Worm (Caenorhabditis elegans) whole organism, L4 larva: ENCODE data around the gene F14F7.4.

Experiments used
- T26A8.4 ChIP-seq: fragments of 200-800 bp; sonication (Bioruptor generic); IDR thresholded peaks from 2 replicates; pipeline ENCODE4 v1.3.6; 2022; ENCODE audit warnings: missing genetic modification characterization, missing compliant biosample characterization
- Y105C5A.15 ChIP-seq: fragments of 200-800 bp; sonication (Bioruptor generic); IDR thresholded peaks from 2 replicates; pipeline ENCODE4 v1.3.6; 2022; ENCODE audit warnings: missing genetic modification characterization, missing compliant biosample characterization
- Y48G9A.11 ChIP-seq: fragments of 200-800 bp; sonication (Bioruptor generic); IDR thresholded peaks from 2 replicates; pipeline ENCODE4 v1.3.6; 2022; ENCODE audit warnings: missing genetic modification reagents, missing genetic modification characterization, missing compliant biosample characterization
- ZK546.5 ChIP-seq, 2 experiments: sonication (generic microtip); optimal IDR thresholded peaks; 2 replicates each; lab custom pipeline; 2017; ENCODE audit warnings: missing biosample characterization in 2 of 2, missing genetic modification characterization in 2 of 2
- aly-2 ChIP-seq: sonication (generic microtip); optimal IDR thresholded peaks from 2 replicates; lab custom pipeline; 2018; ENCODE audit warnings: missing biosample characterization, missing genetic modification characterization
- ama-1 ChIP-seq: fragments of 150-350 bp; optimal IDR thresholded peaks from 2 replicates; lab custom pipeline; 2014; ENCODE audit warnings: inconsistent platforms, mixed read lengths
- arid-1 ChIP-seq: fragments of 200-800 bp; sonication (Bioruptor generic); conservative IDR thresholded peaks from 2 replicates; pipeline ENCODE4 v1.3.6; 2022; ENCODE audit warnings: missing genetic modification reagents, missing genetic modification characterization, missing compliant biosample characterization
- ceh-20 ChIP-seq: fragments of 200-800 bp; sonication (Bioruptor generic); IDR thresholded peaks from 2 replicates; pipeline ENCODE4 v1.3.6; 2022; ENCODE audit warnings: missing genetic modification reagents, missing genetic modification characterization, missing compliant biosample characterization
- ceh-28 ChIP-seq: fragments of 150-350 bp; optimal IDR thresholded peaks from 2 replicates; lab custom pipeline; 2014; ENCODE audit warnings: missing biosample characterization, missing genetic modification reagents, missing genetic modification characterization
- ceh-32 ChIP-seq: sonication (generic microtip); optimal IDR thresholded peaks from 2 replicates; lab custom pipeline; 2016; ENCODE audit warnings: mild to moderate bottlenecking, missing genetic modification characterization, missing compliant biosample characterization; ENCODE audit not compliant: poor library complexity
- ceh-44 ChIP-seq: fragments of 200-800 bp; sonication (Bioruptor generic); IDR thresholded peaks from 2 replicates; pipeline ENCODE4 v1.3.6; 2022; ENCODE audit warnings: missing genetic modification reagents, missing genetic modification characterization, missing compliant biosample characterization
- daf-8 ChIP-seq: fragments of 200-800 bp; sonication (Bioruptor generic); IDR thresholded peaks from 2 replicates; pipeline ENCODE4 v1.3.6; 2022; ENCODE audit warnings: missing genetic modification characterization, missing compliant biosample characterization
- dmd-6 ChIP-seq: fragments of 200-800 bp; sonication (Bioruptor generic); IDR thresholded peaks from 2 replicates; pipeline ENCODE4 v1.3.6; 2022; ENCODE audit warnings: missing genetic modification reagents, missing genetic modification characterization, missing compliant biosample characterization
- duxl-1 ChIP-seq: sonication (generic microtip); optimal IDR thresholded peaks from 2 replicates; lab custom pipeline; 2016; ENCODE audit warnings: mild to moderate bottlenecking, missing genetic modification characterization, moderate library complexity, missing compliant biosample characterization; ENCODE audit not compliant: poor library complexity
- dve-1 ChIP-seq: sonication (generic microtip); optimal IDR thresholded peaks from 2 replicates; lab custom pipeline; 2017; ENCODE audit warnings: antibody characterized with exemption, mild to moderate bottlenecking, missing genetic modification characterization, missing compliant biosample characterization; ENCODE audit not compliant: insufficient read depth
- egl-27 ChIP-seq: sonication (generic microtip); optimal IDR thresholded peaks from 3 replicates; lab custom pipeline; 2017; ENCODE audit warnings: missing biosample characterization, missing genetic modification reagents, missing genetic modification characterization
- fkh-10 ChIP-seq: fragments of 150-350 bp; optimal IDR thresholded peaks from 2 replicates; lab custom pipeline; 2014; ENCODE audit warnings: missing biosample characterization, missing genetic modification reagents, missing genetic modification characterization
- hif-1 ChIP-seq, 2 experiments: sonication (generic microtip); optimal IDR thresholded peaks; 2 replicates each; lab custom pipeline; 2016 to 2017; ENCODE audit warnings: missing compliant biosample characterization in 2 of 2, missing genetic modification characterization in 2 of 2, missing genetic modification reagents in 2 of 2, missing genotype in 2 of 2, mild to moderate bottlenecking in 1 of 2
- hlh-30 ChIP-seq: sonication (generic microtip); optimal IDR thresholded peaks from 2 replicates; lab custom pipeline; 2017; ENCODE audit warnings: antibody characterized with exemption, mild to moderate bottlenecking, missing genetic modification characterization, missing compliant biosample characterization; ENCODE audit not compliant: insufficient read depth
- jun-1 ChIP-seq: fragments of 150-350 bp; optimal IDR thresholded peaks from 2 replicates; lab custom pipeline; 2014; ENCODE audit warnings: missing biosample characterization, missing genetic modification reagents, missing genetic modification characterization
- lin-1 ChIP-seq: fragments of 200-800 bp; sonication (Bioruptor generic); IDR thresholded peaks from 2 replicates; pipeline ENCODE4 v1.3.6; 2022; ENCODE audit warnings: missing genetic modification reagents, missing genetic modification characterization, missing compliant biosample characterization
- lin-13 ChIP-seq: fragments of 150-350 bp; optimal IDR thresholded peaks from 2 replicates; lab custom pipeline; 2014; ENCODE audit warnings: missing biosample characterization, missing genetic modification reagents, missing genetic modification characterization
- lin-15B ChIP-seq: fragments of 150-350 bp; sonication (generic microtip); optimal IDR thresholded peaks from 3 replicates; lab custom pipeline; 2014; ENCODE audit warnings: missing biosample characterization, missing genetic modification characterization
- lin-29 ChIP-seq: fragments of 200-800 bp; sonication (Bioruptor generic); IDR thresholded peaks from 2 replicates; pipeline ENCODE4 v1.3.6; 2022; ENCODE audit warnings: missing genetic modification reagents, missing genetic modification characterization, missing compliant biosample characterization
- lin-38 ChIP-seq: fragments of 200-800 bp; sonication (Bioruptor generic); IDR thresholded peaks from 2 replicates; pipeline ENCODE4 v1.3.6; 2022; ENCODE audit warnings: missing genetic modification reagents, missing genetic modification characterization, missing compliant biosample characterization
- lin-39 ChIP-seq: fragments of 150-350 bp; optimal IDR thresholded peaks from 2 replicates; lab custom pipeline; 2014; ENCODE audit warnings: missing biosample characterization, missing genetic modification reagents, missing genetic modification characterization
- lsy-2 ChIP-seq, 2 experiments: fragments of 150-350 bp in 1 of 2; sonication (generic microtip) in 1 of 2; optimal IDR thresholded peaks; 2 replicates each; lab custom pipeline; 2014 to 2017; ENCODE audit warnings: missing biosample characterization in 2 of 2, missing genetic modification characterization in 2 of 2
- madf-5 ChIP-seq, 2 experiments: fragments of 200-800 bp; sonication (Bioruptor generic); IDR thresholded peaks; 2 replicates each; pipeline ENCODE4 v1.3.6; 2022; ENCODE audit warnings: missing compliant biosample characterization in 2 of 2, missing genetic modification characterization in 2 of 2
- madf-9 ChIP-seq: fragments of 200-800 bp; sonication (Bioruptor generic); conservative IDR thresholded peaks from 2 replicates; pipeline ENCODE4 v1.3.6; 2022; ENCODE audit warnings: missing genetic modification reagents, missing genetic modification characterization, missing compliant biosample characterization
- mdt-29 ChIP-seq: fragments of 200-800 bp; sonication (Bioruptor generic); IDR thresholded peaks from 2 replicates; pipeline ENCODE4 v1.3.6; 2022; ENCODE audit warnings: missing genetic modification reagents, missing genetic modification characterization, missing compliant biosample characterization
- mep-1 ChIP-seq: fragments of 150-350 bp; sonication (generic microtip); optimal IDR thresholded peaks from 3 replicates; lab custom pipeline; 2014; ENCODE audit warnings: missing biosample characterization, missing genetic modification characterization
- mes-2 ChIP-seq: sonication (generic microtip); optimal IDR thresholded peaks from 2 replicates; lab custom pipeline; 2016; ENCODE audit warnings: missing genotype, mild to moderate bottlenecking, missing genetic modification characterization, missing compliant biosample characterization; ENCODE audit not compliant: poor library complexity, severe bottlenecking
- nhr-237 ChIP-seq: sonication (generic microtip); optimal IDR thresholded peaks from 2 replicates; lab custom pipeline; 2017; ENCODE audit warnings: missing biosample characterization, missing genetic modification characterization
- nhr-25 ChIP-seq: sonication (generic microtip); optimal IDR thresholded peaks from 2 replicates; lab custom pipeline; 2017; ENCODE audit warnings: missing genetic modification characterization, mild to moderate bottlenecking, missing compliant biosample characterization, antibody characterized with exemption, moderate library complexity, borderline replicate concordance; ENCODE audit not compliant: insufficient read depth
- nhr-6 ChIP-seq: fragments of 150-350 bp; optimal IDR thresholded peaks from 2 replicates; lab custom pipeline; 2014; ENCODE audit warnings: missing biosample characterization, missing genetic modification characterization
- saeg-2 ChIP-seq: fragments of 200-800 bp; sonication (Bioruptor generic); IDR thresholded peaks from 2 replicates; pipeline ENCODE4 v1.3.6; 2022; ENCODE audit warnings: missing genetic modification reagents, missing genetic modification characterization, missing compliant biosample characterization
- sdz-12 ChIP-seq: fragments of 200-800 bp; sonication (Bioruptor generic); optimal IDR thresholded peaks from 2 replicates; lab custom pipeline; 2018; ENCODE audit warnings: mild to moderate bottlenecking, missing genetic modification characterization, missing compliant biosample characterization
- set-16 ChIP-seq: fragments of 200-800 bp; sonication (Bioruptor generic); IDR thresholded peaks from 2 replicates; pipeline ENCODE4 v1.3.6; 2022; ENCODE audit warnings: missing genetic modification reagents, missing genetic modification characterization, missing compliant biosample characterization
- skn-1 ChIP-seq: fragments of 150-350 bp; optimal IDR thresholded peaks from 2 replicates; lab custom pipeline; 2014; ENCODE audit warnings: missing biosample characterization, missing genetic modification characterization
- snpc-4 ChIP-seq: fragments of 150-350 bp; optimal IDR thresholded peaks from 2 replicates; lab custom pipeline; 2014; ENCODE audit warnings: missing biosample characterization, missing genetic modification characterization
- tra-1 ChIP-seq: fragments of 200-800 bp; sonication (Bioruptor generic); IDR thresholded peaks from 2 replicates; pipeline ENCODE4 v1.3.6; 2022; ENCODE audit warnings: missing genetic modification reagents, missing genetic modification characterization, missing compliant biosample characterization
- unc-130 ChIP-seq: sonication (generic microtip); optimal IDR thresholded peaks from 2 replicates; lab custom pipeline; 2016; ENCODE audit warnings: missing genetic modification reagents, missing genetic modification characterization, missing compliant biosample characterization
- unc-39 ChIP-seq: sonication (generic microtip); optimal IDR thresholded peaks from 2 replicates; lab custom pipeline; 2017; ENCODE audit warnings: missing biosample characterization, missing genetic modification characterization
- unc-62 ChIP-seq, 3 experiments: fragments of 150-350 bp in 1 of 3; sonication (generic microtip); optimal IDR thresholded peaks in 2 of 3; peaks in 1 of 3; 1 replicate in 1 of 3; 2 replicates in 2 of 3; lab custom pipeline; 2014 to 2017; ENCODE audit warnings: missing biosample characterization in 3 of 3, missing genetic modification characterization in 3 of 3, missing genetic modification reagents in 3 of 3, missing genotype in 1 of 3
- vab-7 ChIP-seq: fragments of 200-800 bp; sonication (Bioruptor generic); IDR thresholded peaks from 2 replicates; pipeline ENCODE4 v1.3.6; 2022; ENCODE audit warnings: missing genetic modification reagents, missing genetic modification characterization, missing compliant biosample characterization
- zag-1 ChIP-seq: fragments of 150-350 bp; optimal IDR thresholded peaks from 2 replicates; lab custom pipeline; 2014; ENCODE audit warnings: missing biosample characterization, missing genetic modification characterization
- zfp-2 ChIP-seq: sonication (generic microtip); optimal IDR thresholded peaks from 2 replicates; lab custom pipeline; 2016; ENCODE audit warnings: mild to moderate bottlenecking, missing genetic modification characterization, missing compliant biosample characterization
- zfp-3 ChIP-seq: fragments of 200-800 bp; sonication (Bioruptor generic); conservative IDR thresholded peaks from 2 replicates; pipeline ENCODE4 v1.3.6; 2022; ENCODE audit warnings: missing genetic modification reagents, missing genetic modification characterization, missing compliant biosample characterization
- ztf-11 ChIP-seq: fragments of 150-350 bp; optimal IDR thresholded peaks from 2 replicates; lab custom pipeline; 2014; ENCODE audit warnings: missing biosample characterization, missing genetic modification characterization

The F14F7.4 gene

ce11 chrIII:13062414-13062965 is 33.0 kb upstream of the F14F7.4 start (continued):
- TF ChIP-seq sdz-12 (GFP tag; lab: Kevin White, UChicago) (peak; percentile 2), aly-2 (tag; lab: Kevin White, UChicago) (no peak), unc-62 (GFP tag; optimal IDR thresholded peaks at IDR 0.05 in 1 of 2; lab: Kevin White, UChicago) (peak in 1 of 2 experiments; percentile 97), unc-62 (tag; optimal IDR thresholded peaks at IDR 0.05; lab: Kevin White, UChicago) (peak; percentile 71), zag-1 (tag; lab: Kevin White, UChicago) (peak; percentile 28), lin-29 (GFP tag; lab: Robert Waterston, UW) (no peak), unc-39 (tag; lab: Kevin White, UChicago) (peak; percentile 35), ztf-11 (tag; lab: Kevin White, UChicago) (no peak), snpc-4 (tag; lab: Kevin White, UChicago) (peak; percentile 28), T26A8.4 (GFP tag; lab: Robert Waterston, UW) (peak; percentile 18; the same call in 1 of the 2 replicates), lin-1 (GFP tag; lab: Robert Waterston, UW) (peak; percentile 59; the same call in 1 of the 2 replicates), zfp-3 (GFP tag; lab: Robert Waterston, UW) (no peak), ZK546.5 (tag; optimal IDR thresholded peaks at IDR 0.05; lab: Kevin White, UChicago) (no peak), duxl-1 (peak; percentile 73), lin-38 (GFP tag; lab: Robert Waterston, UW) (peak; percentile 63), ceh-28 (peak; percentile 82), arid-1 (GFP tag; lab: Robert Waterston, UW) (peak; percentile 42), daf-8 (GFP tag; lab: Robert Waterston, UW) (no peak), zfp-2 (tag; lab: Kevin White, UChicago) (peak; percentile 6), mep-1 (peak; percentile 99), vab-7 (GFP tag; lab: Robert Waterston, UW) (peak; percentile 35; the same call in 1 of the 2 replicates), nhr-25 (tag; lab: Kevin White, UChicago) (peak; percentile 70), ceh-44 (GFP tag; lab: Robert Waterston, UW) (no peak), set-16 (GFP tag; lab: Robert Waterston, UW) (peak; percentile 86), egl-27 (tag; lab: Kevin White, UChicago) (no peak), nhr-6 (tag; lab: Kevin White, UChicago) (peak; percentile 87), jun-1 (tag; lab: Kevin White, UChicago) (peak; percentile 88), dve-1 (tag; lab: Kevin White, UChicago) (peak; percentile 93), madf-5 (GFP tag; IDR thresholded peaks at IDR 0.05; lab: Robert Waterston, UW) (no peak), saeg-2 (GFP tag; lab: Robert Waterston, UW) (peak; percentile 66; the same call in 1 of the 2 replicates), unc-130 (GFP tag; lab: Kevin White, UChicago) (no peak), mes-2 (tag; lab: Kevin White, UChicago) (peak; percentile 71), lsy-2 (tag; optimal IDR thresholded peaks at IDR 0.05; lab: Kevin White, UChicago) (peak; percentile 87 to 89), Y105C5A.15 (GFP tag; lab: Robert Waterston, UW) (0 out of 2 replicates have a peak, but pooled peaks have one; percentile 51), Y48G9A.11 (GFP tag; lab: Robert Waterston, UW) (no peak), ceh-32 (tag; lab: Kevin White, UChicago) (peak; percentile 27), lin-15B (tag; lab: Kevin White, UChicago) (no peak), hif-1 (tag; optimal IDR thresholded peaks at IDR 0.05; lab: Kevin White, UChicago) (peak; percentile 9 to 67), fkh-10 (GFP tag; lab: Kevin White, UChicago) (peak; percentile 98), madf-9 (GFP tag; lab: Robert Waterston, UW) (0 out of 2 replicates have a peak, but pooled peaks have one; percentile 54), dmd-6 (GFP tag; lab: Robert Waterston, UW) (peak; percentile 72), mdt-29 (GFP tag; lab: Robert Waterston, UW) (peak; percentile 21; the same call in 1 of the 2 replicates), tra-1 (peak; percentile 55), lin-39 (tag; lab: Kevin White, UChicago) (no peak), ceh-20 (GFP tag; lab: Robert Waterston, UW) (peak; percentile 89), skn-1 (tag; lab: Kevin White, UChicago) (no peak), hlh-30 (peak; percentile 97), ama-1 (lab: Kevin White, UChicago) (no peak), lin-13 (GFP tag; lab: Kevin White, UChicago) (peak; percentile 77), nhr-237 (tag; lab: Kevin White, UChicago) (no peak)
